Worm (Caenorhabditis elegans) whole organism, young adult: ENCODE measurements around the gene fkh-9.
A peak's percentile ranks its signal among the peaks of the same experiment; 100 is the strongest.

Source experiments
- B0035.1 ChIP-seq: sonication (generic microtip); optimal IDR thresholded peaks from 2 replicates; lab custom pipeline; 2016; ENCODE audit warnings: missing genetic modification characterization, mild to moderate bottlenecking, missing compliant biosample characterization, missing genotype, missing genetic modification reagents
- B0261.1 ChIP-seq: sonication (generic microtip); optimal IDR thresholded peaks from 2 replicates; lab custom pipeline; 2016; ENCODE audit warnings: mild to moderate bottlenecking, missing genetic modification characterization, moderate library complexity, missing compliant biosample characterization
- D2030.7 ChIP-seq: fragments of 200-800 bp; sonication (Bioruptor generic); IDR thresholded peaks from 2 replicates; pipeline ENCODE4 v1.3.6; 2022; ENCODE audit warnings: missing genetic modification reagents, missing genetic modification characterization, missing compliant biosample characterization
- F10E7.11 ChIP-seq: sonication (generic microtip); optimal IDR thresholded peaks from 2 replicates; lab custom pipeline; 2017; ENCODE audit warnings: mild to moderate bottlenecking, missing genetic modification characterization, moderate library complexity, missing compliant biosample characterization
- F37B4.10 ChIP-seq: fragments of 200-800 bp; sonication (Bioruptor generic); IDR thresholded peaks from 2 replicates; pipeline ENCODE4 v1.3.6; 2022; ENCODE audit warnings: missing genetic modification characterization, missing compliant biosample characterization
- F39B2.1 ChIP-seq: fragments of 200-800 bp; sonication (Bioruptor generic); IDR thresholded peaks from 2 replicates; pipeline ENCODE4 v1.3.6; 2022; ENCODE audit warnings: missing genetic modification reagents, missing genetic modification characterization, missing compliant biosample characterization
- F49E8.2 ChIP-seq: sonication (generic microtip); optimal IDR thresholded peaks from 3 replicates; lab custom pipeline; 2017; ENCODE audit warnings: missing genetic modification characterization, mild to moderate bottlenecking, missing compliant biosample characterization, antibody characterized with exemption, moderate library complexity; ENCODE audit not compliant: insufficient read depth
- F57C9.4 ChIP-seq: sonication (generic microtip); optimal IDR thresholded peaks from 2 replicates; lab custom pipeline; 2017; ENCODE audit warnings: mild to moderate bottlenecking, missing genetic modification characterization, missing compliant biosample characterization
- T07F8.4 ChIP-seq: sonication (generic microtip); optimal IDR thresholded peaks from 2 replicates; lab custom pipeline; 2016; ENCODE audit warnings: mild to moderate bottlenecking, missing genetic modification characterization, moderate library complexity, missing compliant biosample characterization
- Y79H2A.3 ChIP-seq: fragments of 200-800 bp; sonication (Bioruptor generic); conservative IDR thresholded peaks from 2 replicates; pipeline ENCODE4 v1.3.6; 2022; ENCODE audit warnings: missing genetic modification reagents, missing genetic modification characterization, missing compliant biosample characterization
- ZK185.1 ChIP-seq: sonication (generic microtip); optimal IDR thresholded peaks from 2 replicates; lab custom pipeline; 2016; ENCODE audit warnings: mild to moderate bottlenecking, missing genetic modification characterization, missing compliant biosample characterization; ENCODE audit not compliant: poor library complexity, severe bottlenecking
- athp-1 ChIP-seq: sonication (generic microtip); optimal IDR thresholded peaks from 2 replicates; lab custom pipeline; 2017; ENCODE audit warnings: mild to moderate bottlenecking, missing genetic modification characterization, missing compliant biosample characterization
- ccch-3 ChIP-seq: fragments of 200-800 bp; sonication (Bioruptor generic); optimal IDR thresholded peaks from 2 replicates; lab custom pipeline; 2018; ENCODE audit warnings: mild to moderate bottlenecking, missing genetic modification characterization, missing compliant biosample characterization
- cebp-1 ChIP-seq, 2 experiments: fragments of 200-800 bp in 1 of 2; sonication (Bioruptor generic) in 1 of 2; sonication (generic microtip) in 1 of 2; IDR thresholded peaks in 1 of 2; optimal IDR thresholded peaks in 1 of 2; 2 replicates each; pipeline versions ENCODE4 v1.3.6 to Lab custom; 2017 to 2022; ENCODE audit warnings: missing compliant biosample characterization in 2 of 2, missing genetic modification characterization in 2 of 2, mild to moderate bottlenecking in 1 of 2, missing genetic modification reagents in 1 of 2, moderate library complexity in 1 of 2
- cebp-2 ChIP-seq: fragments of 200-800 bp; sonication (Bioruptor generic); IDR thresholded peaks from 2 replicates; pipeline ENCODE4 v1.3.6; 2022; ENCODE audit warnings: missing genetic modification characterization, missing compliant biosample characterization
- ceh-40 ChIP-seq: fragments of 200-800 bp; sonication (Bioruptor generic); IDR thresholded peaks from 2 replicates; pipeline ENCODE4 v1.3.6; 2022; ENCODE audit warnings: missing genetic modification characterization, missing compliant biosample characterization
- ceh-58 ChIP-seq: fragments of 200-800 bp; sonication (Bioruptor generic); IDR thresholded peaks from 2 replicates; pipeline ENCODE4 v1.3.6; 2022; ENCODE audit warnings: missing genetic modification characterization, missing compliant biosample characterization
- ceh-79 ChIP-seq: sonication (generic microtip); optimal IDR thresholded peaks from 2 replicates; lab custom pipeline; 2017; ENCODE audit warnings: mild to moderate bottlenecking, missing genetic modification characterization, missing compliant biosample characterization
- ceh-91 ChIP-seq: fragments of 200-800 bp; sonication (Bioruptor generic); IDR thresholded peaks from 2 replicates; pipeline ENCODE4 v1.3.6; 2022; ENCODE audit warnings: missing genetic modification reagents, missing genetic modification characterization, missing compliant biosample characterization
- dpl-1 ChIP-seq: fragments of 150-350 bp; optimal IDR thresholded peaks from 2 replicates; lab custom pipeline; 2014; ENCODE audit warnings: missing biosample characterization, missing genetic modification reagents, missing genetic modification characterization
- egl-18 ChIP-seq: fragments of 200-800 bp; sonication (Bioruptor generic); IDR thresholded peaks from 2 replicates; pipeline ENCODE4 v1.3.6; 2022; ENCODE audit warnings: missing genetic modification reagents, missing genetic modification characterization, missing compliant biosample characterization
- egl-44 ChIP-seq: fragments of 200-800 bp; sonication (Bioruptor generic); IDR thresholded peaks from 2 replicates; pipeline ENCODE4 v1.3.6; 2022; ENCODE audit warnings: missing genetic modification reagents, missing genetic modification characterization, missing compliant biosample characterization
- ekl-4 ChIP-seq: fragments of 200-800 bp; sonication (Bioruptor generic); IDR thresholded peaks from 2 replicates; pipeline ENCODE4 v1.3.6; 2022; ENCODE audit warnings: missing genetic modification reagents, missing genetic modification characterization, missing compliant biosample characterization
- ets-4 ChIP-seq: fragments of 200-800 bp; sonication (Bioruptor generic); optimal IDR thresholded peaks from 2 replicates; lab custom pipeline; 2018; ENCODE audit warnings: mild to moderate bottlenecking, missing genetic modification characterization, missing compliant biosample characterization
- hlh-12 ChIP-seq: sonication (generic microtip); optimal IDR thresholded peaks from 2 replicates; lab custom pipeline; 2016; ENCODE audit warnings: missing genetic modification characterization, missing compliant biosample characterization
- hmg-20 ChIP-seq: fragments of 200-800 bp; sonication (Bioruptor generic); IDR thresholded peaks from 2 replicates; pipeline ENCODE4 v1.3.6; 2022; ENCODE audit warnings: missing genetic modification reagents, missing genetic modification characterization, missing compliant biosample characterization
- hrde-1 ChIP-seq: sonication (generic microtip); optimal IDR thresholded peaks from 2 replicates; lab custom pipeline; 2016; ENCODE audit warnings: missing genetic modification characterization, mild to moderate bottlenecking, missing compliant biosample characterization, moderate library complexity, missing genotype, missing genetic modification reagents, borderline replicate concordance
- lag-1 ChIP-seq: fragments of 200-800 bp; sonication (Bioruptor generic); IDR thresholded peaks from 2 replicates; pipeline ENCODE4 v1.3.6; 2022; ENCODE audit warnings: missing genetic modification reagents, missing genetic modification characterization, missing compliant biosample characterization
- lin-35 ChIP-seq, 3 experiments: fragments of 150-350 bp in 2 of 3; sonication (generic microtip) in 1 of 3; optimal IDR thresholded peaks; 2 replicates each; lab custom pipeline; 2014 to 2018; ENCODE audit warnings: missing biosample characterization in 3 of 3, missing genetic modification characterization in 3 of 3, missing genetic modification reagents in 3 of 3
- lin-40 ChIP-seq: sonication (generic microtip); optimal IDR thresholded peaks from 2 replicates; lab custom pipeline; 2016; ENCODE audit warnings: missing genetic modification characterization, mild to moderate bottlenecking, missing compliant biosample characterization, missing genotype, missing genetic modification reagents
- lin-54 ChIP-seq: fragments of 200-800 bp; sonication (Bioruptor generic); optimal IDR thresholded peaks from 2 replicates; lab custom pipeline; 2018; ENCODE audit warnings: mild to moderate bottlenecking, missing genetic modification characterization, missing compliant biosample characterization
- madf-6 ChIP-seq: fragments of 200-800 bp; sonication (Bioruptor generic); IDR thresholded peaks from 2 replicates; pipeline ENCODE4 v1.3.6; 2022; ENCODE audit warnings: missing genetic modification reagents, missing genetic modification characterization, missing compliant biosample characterization
- madf-8 ChIP-seq: fragments of 200-800 bp; sonication (Bioruptor generic); conservative IDR thresholded peaks from 2 replicates; pipeline ENCODE4 v1.3.6; 2022; ENCODE audit warnings: missing genetic modification reagents, missing genetic modification characterization, missing compliant biosample characterization
- mel-28 ChIP-seq: sonication (generic microtip); optimal IDR thresholded peaks from 2 replicates; lab custom pipeline; 2016; ENCODE audit warnings: borderline replicate concordance, mild to moderate bottlenecking, missing genetic modification characterization, missing compliant biosample characterization
- nfya-1 ChIP-seq: sonication (generic microtip); optimal IDR thresholded peaks from 2 replicates; lab custom pipeline; 2017; ENCODE audit warnings: antibody characterized with exemption, missing compliant biosample characterization, missing genetic modification characterization, borderline replicate concordance; ENCODE audit not compliant: insufficient read depth
- nfya-2 ChIP-seq: fragments of 200-800 bp; sonication (Bioruptor generic); IDR thresholded peaks from 2 replicates; pipeline ENCODE4 v1.3.6; 2022; ENCODE audit warnings: missing genetic modification reagents, missing genetic modification characterization, missing compliant biosample characterization
- nhr-120 ChIP-seq: fragments of 200-800 bp; sonication (Bioruptor generic); IDR thresholded peaks from 2 replicates; pipeline ENCODE4 v1.3.6; 2022; ENCODE audit warnings: missing genetic modification characterization, missing compliant biosample characterization
- rcor-1 ChIP-seq: fragments of 200-800 bp; sonication (Bioruptor generic); IDR thresholded peaks from 2 replicates; pipeline ENCODE4 v1.3.6; 2022; ENCODE audit warnings: missing genetic modification reagents, missing genetic modification characterization, missing compliant biosample characterization
- rec-8 ChIP-seq, 2 experiments: sonication (generic microtip); optimal IDR thresholded peaks; 2 replicates each; lab custom pipeline; 2016; ENCODE audit warnings: mild to moderate bottlenecking in 2 of 2, missing genetic modification characterization in 2 of 2, missing genetic modification reagents in 2 of 2, missing genotype in 2 of 2, missing biosample characterization in 1 of 2, missing compliant biosample characterization in 1 of 2, moderate library complexity in 1 of 2
- repo-1 ChIP-seq: sonication (generic microtip); optimal IDR thresholded peaks from 2 replicates; lab custom pipeline; 2017; ENCODE audit warnings: mild to moderate bottlenecking, missing genetic modification characterization, missing compliant biosample characterization
- sdz-38 ChIP-seq: sonication (generic microtip); optimal IDR thresholded peaks from 2 replicates; lab custom pipeline; 2016; ENCODE audit warnings: missing genotype, missing genetic modification characterization, missing compliant biosample characterization
- tlf-1 ChIP-seq: fragments of 200-800 bp; sonication (Bioruptor generic); optimal IDR thresholded peaks from 2 replicates; lab custom pipeline; 2018; ENCODE audit warnings: mild to moderate bottlenecking, missing genetic modification characterization, missing compliant biosample characterization
- zfh-2 ChIP-seq: fragments of 200-800 bp; sonication (Bioruptor generic); conservative IDR thresholded peaks from 2 replicates; pipeline ENCODE4 v1.3.6; 2022; ENCODE audit warnings: missing genetic modification reagents, missing genetic modification characterization, missing compliant biosample characterization
- zim-3 ChIP-seq: sonication (generic microtip); optimal IDR thresholded peaks from 2 replicates; lab custom pipeline; 2017; ENCODE audit warnings: mild to moderate bottlenecking, missing genetic modification characterization, moderate library complexity, missing compliant biosample characterization
- ztf-22 ChIP-seq: fragments of 200-800 bp; sonication (Bioruptor generic); optimal IDR thresholded peaks from 2 replicates; lab custom pipeline; 2018; ENCODE audit warnings: mild to moderate bottlenecking, missing genetic modification characterization, moderate library complexity, missing compliant biosample characterization
- ztf-25 ChIP-seq: fragments of 200-800 bp; sonication (Bioruptor generic); IDR thresholded peaks from 2 replicates; pipeline ENCODE4 v1.3.6; 2022; ENCODE audit warnings: missing genetic modification reagents, missing genetic modification characterization, missing compliant biosample characterization
- ztf-26 ChIP-seq: sonication (generic microtip); optimal IDR thresholded peaks from 2 replicates; lab custom pipeline; 2017; ENCODE audit warnings: missing genetic modification characterization, missing compliant biosample characterization
- ztf-3 ChIP-seq: fragments of 200-800 bp; sonication (Bioruptor generic); optimal IDR thresholded peaks from 2 replicates; lab custom pipeline; 2018; ENCODE audit warnings: mild to moderate bottlenecking, missing genetic modification characterization, missing compliant biosample characterization

The fkh-9 gene

DNA sequence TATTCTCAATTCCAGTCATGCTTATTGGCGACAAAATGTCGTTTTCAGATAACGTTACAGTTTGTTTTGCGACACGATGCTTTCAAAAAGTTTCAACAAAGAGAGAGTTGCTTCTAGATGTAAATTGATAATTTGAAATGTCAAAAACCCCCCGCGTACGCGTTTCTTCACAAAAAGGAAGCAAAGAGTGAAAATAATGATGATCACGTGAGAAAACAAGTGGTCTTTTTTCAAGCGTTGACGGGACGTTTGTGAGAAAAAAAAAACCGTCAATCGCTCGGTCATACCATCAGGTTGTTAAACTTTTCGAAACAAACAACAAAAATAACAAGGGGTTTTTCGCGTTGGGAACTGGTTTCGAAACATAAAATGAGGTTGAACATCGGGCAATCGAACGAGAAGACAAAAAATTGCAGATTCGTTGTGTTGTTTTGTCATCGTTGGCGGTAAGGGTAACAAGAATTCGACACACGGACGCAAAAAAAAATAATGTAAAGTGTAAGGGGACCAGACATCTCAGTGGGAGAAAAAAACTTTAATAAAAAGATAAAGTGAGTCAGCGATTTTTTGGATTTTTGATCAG, 5.4 kb upstream of the fkh-9 start:
- TF ChIP-seq ceh-79 (tag; lab: Kevin White, UChicago) (no peak), ztf-3 (no peak), F49E8.2 (tag; lab: Kevin White, UChicago) (no peak), ceh-91 (GFP tag; lab: Robert Waterston, UW) (no peak), Y79H2A.3 (GFP tag; lab: Robert Waterston, UW) (no peak), ets-4 (GFP tag; lab: Kevin White, UChicago) (peak; percentile 1), dpl-1 (GFP tag; lab: Kevin White, UChicago) (no peak), athp-1 (tag; lab: Kevin White, UChicago) (no peak), F10E7.11 (tag; lab: Kevin White, UChicago) (no peak), zim-3 (tag; lab: Kevin White, UChicago) (no peak), B0261.1 (tag; lab: Kevin White, UChicago) (no peak), F37B4.10 (GFP tag; lab: Robert Waterston, UW) (no peak), nfya-2 (GFP tag; lab: Robert Waterston, UW) (no peak), ceh-40 (GFP tag; lab: Robert Waterston, UW) (no peak), cebp-2 (GFP tag; lab: Robert Waterston, UW) (no peak), nfya-1 (tag; lab: Kevin White, UChicago) (no peak), cebp-1 (GFP tag; IDR thresholded peaks at IDR 0.05; lab: Robert Waterston, UW) (0 out of 2 replicates have a peak, but pooled peaks have one; percentile 14), cebp-1 (tag; optimal IDR thresholded peaks at IDR 0.05; lab: Kevin White, UChicago) (peak; percentile 81), madf-6 (no peak), tlf-1 (peak; percentile 16), lin-35 (GFP tag; optimal IDR thresholded peaks at IDR 0.05; lab: Kevin White, UChicago) (no peak), F57C9.4 (tag; lab: Kevin White, UChicago) (no peak), T07F8.4 (tag; lab: Kevin White, UChicago) (no peak), F39B2.1 (GFP tag; lab: Robert Waterston, UW) (no peak), nhr-120 (GFP tag; lab: Robert Waterston, UW) (no peak), ZK185.1 (no peak), ztf-25 (GFP tag; lab: Robert Waterston, UW) (no peak), mel-28 (tag; lab: Kevin White, UChicago) (no peak), sdz-38 (tag; lab: Kevin White, UChicago) (no peak), D2030.7 (GFP tag; lab: Robert Waterston, UW) (no peak), ceh-58 (no peak), hmg-20 (GFP tag; lab: Robert Waterston, UW) (no peak), ztf-26 (tag; lab: Kevin White, UChicago) (peak; percentile 32), lag-1 (GFP tag; lab: Robert Waterston, UW) (no peak), repo-1 (tag; lab: Kevin White, UChicago) (no peak), hrde-1 (tag; lab: Kevin White, UChicago) (no peak), lin-40 (peak; percentile 77), rcor-1 (GFP tag; lab: Robert Waterston, UW) (no peak), rec-8 (tag; optimal IDR thresholded peaks at IDR 0.05; lab: Kevin White, UChicago) (no peak), madf-8 (no peak), hlh-12 (no peak), ccch-3 (GFP tag; lab: Kevin White, UChicago) (no peak), B0035.1 (tag; lab: Kevin White, UChicago) (no peak), egl-44 (no peak), ekl-4 (GFP tag; lab: Robert Waterston, UW) (no peak), egl-18 (GFP tag; lab: Robert Waterston, UW) (no peak), ztf-22 (GFP tag; lab: Kevin White, UChicago) (peak; percentile 88), zfh-2 (GFP tag; lab: Robert Waterston, UW) (no peak), lin-54 (GFP tag; lab: Kevin White, UChicago) (peak; percentile 7)
